Worm (Caenorhabditis elegans): ENCODE results near the gene cyp-34A7.

cyp-34A7 gene

ce11 chrV:3943364-3943763 lies 20.3 kb downstream of the cyp-34A7 start:
- TF ChIP-seq snpc-1.3 (tag; optimal IDR thresholded peaks at IDR 0.05; ENCODE audit: insufficient read depth) (no peak), zim-3 (tag; optimal IDR thresholded peaks at IDR 0.05) (no peak), unc-130 (GFP tag; optimal IDR thresholded peaks at IDR 0.05) (no peak), lsl-1 (GFP tag; optimal IDR thresholded peaks at IDR 0.05) (no peak), pha-4 (tag; optimal IDR thresholded peaks at IDR 0.05) (no peak), nfyb-1 (GFP tag; IDR thresholded peaks at IDR 0.05) (no peak), aptf-2 (GFP tag; conservative IDR thresholded peaks at IDR 0.05) (no peak), repo-1 (tag; optimal IDR thresholded peaks at IDR 0.05) (no peak), die-1 (tag; optimal IDR thresholded peaks at IDR 0.05) (no peak), Y56A3A.18 (GFP tag; IDR thresholded peaks at IDR 0.05) (no peak), K12H6.12 (tag; optimal IDR thresholded peaks at IDR 0.05) (no peak)

ce11 chrV:3941860-3942259 lies 21.8 kb downstream of the cyp-34A7 start, which contains the start of gene cyp-35B2:
Gene cyp-35B2 (plus strand): TSS chrV:3942160.
- TF ChIP-seq lin-40 (tag; optimal IDR thresholded peaks at IDR 0.05) (no peak), snpc-1.1 (tag; optimal IDR thresholded peaks at IDR 0.05; ENCODE audit: insufficient read depth) (no peak), F10E7.11 (tag; optimal IDR thresholded peaks at IDR 0.05) (no peak), lin-54 (GFP tag; optimal IDR thresholded peaks at IDR 0.05) (no peak), nfyb-1 (GFP tag; IDR thresholded peaks at IDR 0.05) (no peak), T26A5.8 (tag; optimal IDR thresholded peaks at IDR 0.05) (no peak), tbp1 (GFP tag; optimal IDR thresholded peaks at IDR 0.05) (no peak), unc-62 (GFP tag; optimal IDR thresholded peaks at IDR 0.05) (no peak), K11D2.4 (GFP tag; IDR thresholded peaks at IDR 0.05) (no peak), tlf-1 (GFP tag; optimal IDR thresholded peaks at IDR 0.05) (no peak), pha-4 (tag; optimal IDR thresholded peaks at IDR 0.05) (no peak), ekl-4 (GFP tag; IDR thresholded peaks at IDR 0.05) (no peak), lsl-1 (GFP tag; optimal IDR thresholded peaks at IDR 0.05) (no peak), nhr-90 (tag; optimal IDR thresholded peaks at IDR 0.05) (no peak), C06A6.2 (GFP tag; conservative IDR thresholded peaks at IDR 0.05) (no peak), zfh-2 (GFP tag; conservative IDR thresholded peaks at IDR 0.05) (no peak), nfya-2 (GFP tag; IDR thresholded peaks at IDR 0.05) (no peak), atf-7 (tag; optimal IDR thresholded peaks at IDR 0.05) (no peak)

ce11 chrV:3938789-3939188 lies 24.8 kb downstream of the cyp-34A7 start, which contains the start of gene cyp-35B1:
Gene cyp-35B1 (plus strand): TSS chrV:3939032.
- TF ChIP-seq ceh-100 (GFP tag; IDR thresholded peaks at IDR 0.05) (no peak), mes-4 (tag; optimal IDR thresholded peaks at IDR 0.05) (no peak), unc-130 (GFP tag; optimal IDR thresholded peaks at IDR 0.05) (no peak), dpl-1 (GFP tag; optimal IDR thresholded peaks at IDR 0.05) (no peak), nhr-80 (tag; optimal IDR thresholded peaks at IDR 0.05) (no peak), ztf-18 (tag; optimal IDR thresholded peaks at IDR 0.05) (no peak), sdz-38 (tag; optimal IDR thresholded peaks at IDR 0.05) (no peak), cebp-1 (GFP tag; IDR thresholded peaks at IDR 0.05) (no peak), cebp-1 (tag; optimal IDR thresholded peaks at IDR 0.05) (no peak), tbp1 (GFP tag; optimal IDR thresholded peaks at IDR 0.05) (no peak), atf-7 (tag; optimal IDR thresholded peaks at IDR 0.05) (no peak), egrh-3 (GFP tag; IDR thresholded peaks at IDR 0.05) (no peak), nfya-2 (GFP tag; IDR thresholded peaks at IDR 0.05) (no peak), tbx-9 (tag; optimal IDR thresholded peaks at IDR 0.05; ENCODE audit: borderline replicate concordance) (no peak), F57C9.4 (tag; optimal IDR thresholded peaks at IDR 0.05) (no peak), lin-26 (GFP tag; IDR thresholded peaks at IDR 0.05) (no peak), D2030.7 (GFP tag; IDR thresholded peaks at IDR 0.05) (no peak), lin-40 (tag; optimal IDR thresholded peaks at IDR 0.05) (no peak), attf-6 (GFP tag; IDR thresholded peaks at IDR 0.05) (no peak)

Measured in whole organism, young adult.